Fruit fly (Drosophila melanogaster) whole organism, embryonic: ENCODE data around the gene Muc4B.

Source experiments
- Abd-B ChIP-seq: fragments of 200-800 bp; sonication (Bioruptor generic); optimal IDR thresholded peaks from 2 replicates; lab custom pipeline; 2018; ENCODE audit warnings: missing biosample characterization, mild to moderate bottlenecking, missing genetic modification characterization, moderate library complexity
- Blimp-1 ChIP-seq: fragments of 200-800 bp; sonication (Bioruptor generic); optimal IDR thresholded peaks from 3 replicates; lab custom pipeline; 2018; ENCODE audit warnings: missing biosample characterization, missing genetic modification characterization, mild to moderate bottlenecking, moderate library complexity, missing genetic modification reagents
- C15 ChIP-seq: fragments of 200-800 bp; sonication (Bioruptor generic); IDR thresholded peaks from 3 replicates; pipeline ENCODE4 v1.3.6; 2022; ENCODE audit warnings: missing biosample characterization, missing genetic modification characterization
- CG10321 ChIP-seq: fragments of 200-800 bp; sonication (Bioruptor generic); IDR thresholded peaks from 2 replicates; pipeline ENCODE4 v1.3.6; 2022; ENCODE audit warnings: missing biosample characterization, missing genetic modification characterization
- CG10366 ChIP-seq: fragments of 200-800 bp; sonication (Bioruptor generic); IDR thresholded peaks from 2 replicates; pipeline ENCODE4 v1.3.6; 2022; ENCODE audit warnings: missing biosample characterization, missing genetic modification characterization
- CG10431 ChIP-seq: fragments of 200-800 bp; sonication (Bioruptor generic); optimal IDR thresholded peaks from 3 replicates; lab custom pipeline; 2018; ENCODE audit warnings: missing biosample characterization, mild to moderate bottlenecking, missing genetic modification characterization
- CG10543 ChIP-seq: fragments of 200-800 bp; sonication (Bioruptor generic); optimal IDR thresholded peaks from 3 replicates; lab custom pipeline; 2017; ENCODE audit warnings: missing biosample characterization, mild to moderate bottlenecking, missing genetic modification characterization, moderate library complexity
- CG11247 ChIP-seq: fragments of 200-800 bp; sonication (Bioruptor generic); IDR thresholded peaks from 2 replicates; pipeline ENCODE4 v1.3.6; 2022; ENCODE audit warnings: missing biosample characterization, missing genetic modification characterization
- CG11723 ChIP-seq: fragments of 200-800 bp; sonication (Bioruptor generic); optimal IDR thresholded peaks from 2 replicates; lab custom pipeline; 2017; ENCODE audit warnings: missing biosample characterization, mild to moderate bottlenecking, missing genetic modification characterization
- CG1233 ChIP-seq: fragments of 200-800 bp; sonication (Bioruptor generic); optimal IDR thresholded peaks from 4 replicates; lab custom pipeline; 2018; ENCODE audit warnings: missing biosample characterization, mild to moderate bottlenecking, missing genetic modification characterization
- CG12391 ChIP-seq: fragments of 200-800 bp; sonication (Bioruptor generic); optimal IDR thresholded peaks from 3 replicates; lab custom pipeline; 2018; ENCODE audit warnings: missing biosample characterization, mild to moderate bottlenecking, missing genetic modification characterization, moderate library complexity
- CG13775 ChIP-seq: fragments of 200-800 bp; sonication (Bioruptor generic); optimal IDR thresholded peaks from 3 replicates; lab custom pipeline; 2017; ENCODE audit warnings: missing biosample characterization, mild to moderate bottlenecking, missing genetic modification characterization
- CG14965 ChIP-seq: fragments of 200-800 bp; sonication (Bioruptor generic); optimal IDR thresholded peaks from 2 replicates; lab custom pipeline; 2016; ENCODE audit warnings: missing biosample characterization, missing genetic modification characterization, borderline replicate concordance
- CG15479 ChIP-seq: fragments of 200-800 bp; sonication (Bioruptor generic); optimal IDR thresholded peaks from 3 replicates; lab custom pipeline; 2019; ENCODE audit warnings: missing biosample characterization, mild to moderate bottlenecking, missing genetic modification characterization, moderate library complexity
- CG1602 ChIP-seq: fragments of 200-800 bp; sonication (Bioruptor generic); optimal IDR thresholded peaks from 3 replicates; lab custom pipeline; 2016; ENCODE audit warnings: missing biosample characterization, missing genetic modification characterization
- CG1603 ChIP-seq: fragments of 200-800 bp; sonication (Bioruptor generic); optimal IDR thresholded peaks from 2 replicates; lab custom pipeline; 2019; ENCODE audit warnings: missing biosample characterization, mild to moderate bottlenecking, missing genetic modification characterization, moderate library complexity
- CG17829 ChIP-seq: fragments of 200-800 bp; optimal IDR thresholded peaks from 2 replicates; lab custom pipeline; 2019; ENCODE audit warnings: missing biosample characterization, mild to moderate bottlenecking, missing genetic modification characterization, moderate library complexity
- CG18262 ChIP-seq: fragments of 200-800 bp; optimal IDR thresholded peaks from 3 replicates; lab custom pipeline; 2019; ENCODE audit warnings: missing biosample characterization, mild to moderate bottlenecking, missing genetic modification characterization, moderate library complexity
- CG18476 ChIP-seq: fragments of 200-800 bp; sonication (Bioruptor generic); optimal IDR thresholded peaks from 2 replicates; lab custom pipeline; 2016; ENCODE audit warnings: missing biosample characterization, mild to moderate bottlenecking, missing genetic modification characterization
- CG18619 ChIP-seq: fragments of 200-800 bp; sonication (Bioruptor generic); optimal IDR thresholded peaks from 3 replicates; lab custom pipeline; 2017; ENCODE audit warnings: missing biosample characterization, mild to moderate bottlenecking, missing genetic modification characterization
- CG34224 ChIP-seq: fragments of 200-800 bp; sonication (Bioruptor generic); IDR thresholded peaks from 3 replicates; pipeline ENCODE4 v1.3.6; 2022; ENCODE audit warnings: missing biosample characterization, missing genetic modification characterization; ENCODE audit not compliant: partially characterized antibody
- CG3726 ChIP-seq: fragments of 200-800 bp; sonication (Bioruptor generic); IDR thresholded peaks from 3 replicates; pipeline ENCODE4, ENCODE4 v1.3.6; 2022; ENCODE audit warnings: missing biosample characterization, missing genetic modification characterization
- CG4360 ChIP-seq: fragments of 200-800 bp; sonication (Bioruptor generic); IDR thresholded peaks from 2 replicates; pipeline ENCODE4 v1.3.6; 2022; ENCODE audit warnings: missing biosample characterization, missing genetic modification characterization
- CG8388 ChIP-seq: fragments of 200-800 bp; sonication (Bioruptor generic); optimal IDR thresholded peaks from 2 replicates; lab custom pipeline; 2019; ENCODE audit warnings: missing biosample characterization, mild to moderate bottlenecking, missing genetic modification characterization, moderate library complexity
- CG9797 ChIP-seq: fragments of 200-800 bp; sonication (Bioruptor generic); optimal IDR thresholded peaks from 3 replicates; lab custom pipeline; 2018; ENCODE audit warnings: missing biosample characterization, mild to moderate bottlenecking, missing genetic modification characterization
- CG9817 ChIP-seq: fragments of 200-800 bp; sonication (Bioruptor generic); optimal IDR thresholded peaks from 2 replicates; lab custom pipeline; 2018; ENCODE audit warnings: missing biosample characterization, mild to moderate bottlenecking, missing genetic modification characterization, moderate library complexity
- Deaf1 ChIP-seq: fragments of 200-800 bp; optimal IDR thresholded peaks from 3 replicates; lab custom pipeline; 2019; ENCODE audit warnings: missing biosample characterization, mild to moderate bottlenecking, missing genetic modification characterization, moderate library complexity
- Dek ChIP-seq: fragments of 200-800 bp; sonication (Bioruptor generic); optimal IDR thresholded peaks from 3 replicates; lab custom pipeline; 2019; ENCODE audit warnings: missing biosample characterization, mild to moderate bottlenecking, missing genetic modification characterization, moderate library complexity
- Doc3 ChIP-seq: fragments of 200-800 bp; sonication (Bioruptor generic); IDR thresholded peaks from 3 replicates; pipeline ENCODE4 v1.3.6; 2022; ENCODE audit warnings: missing biosample characterization, missing genetic modification characterization; ENCODE audit not compliant: partially characterized antibody
- Hsf ChIP-seq: fragments of 200-800 bp; sonication (Bioruptor generic); optimal IDR thresholded peaks from 3 replicates; lab custom pipeline; 2016; ENCODE audit warnings: missing biosample characterization, missing genetic modification characterization
- Poxn ChIP-seq: fragments of 200-800 bp; sonication (Bioruptor generic); IDR thresholded peaks from 2 replicates; pipeline ENCODE4 v1.3.6; 2022; ENCODE audit warnings: missing biosample characterization, missing genetic modification characterization
- ase ChIP-seq: fragments of 200-800 bp; sonication (Bioruptor generic); IDR thresholded peaks from 3 replicates; pipeline ENCODE4 v1.3.6; 2022; ENCODE audit warnings: missing biosample characterization, missing genetic modification characterization
- bowl ChIP-seq: fragments of 200-800 bp; sonication (Bioruptor generic); IDR thresholded peaks from 2 replicates; pipeline ENCODE4 v1.3.6; 2022; ENCODE audit warnings: missing biosample characterization, missing genetic modification characterization
- cas ChIP-seq: fragments of 200-800 bp; sonication (Bioruptor generic); IDR thresholded peaks from 2 replicates; pipeline ENCODE4 v1.3.6; 2022; ENCODE audit warnings: missing biosample characterization, missing genetic modification characterization
- cato ChIP-seq: fragments of 200-800 bp; sonication (Bioruptor generic); optimal IDR thresholded peaks from 2 replicates; lab custom pipeline; 2016; ENCODE audit warnings: missing biosample characterization, missing genetic modification characterization, borderline replicate concordance
- caup ChIP-seq: fragments of 200-800 bp; sonication (Bioruptor generic); optimal IDR thresholded peaks from 3 replicates; lab custom pipeline; 2017; ENCODE audit warnings: missing biosample characterization, mild to moderate bottlenecking, missing genetic modification characterization, moderate library complexity; ENCODE audit not compliant: severe bottlenecking
- disco-r ChIP-seq: fragments of 200-800 bp; sonication (Bioruptor generic); optimal IDR thresholded peaks from 2 replicates; lab custom pipeline; 2016; ENCODE audit warnings: missing biosample characterization, missing genetic modification characterization
- gem ChIP-seq: fragments of 200-800 bp; sonication (Bioruptor generic); optimal IDR thresholded peaks from 2 replicates; lab custom pipeline; 2019; ENCODE audit warnings: missing biosample characterization, mild to moderate bottlenecking, missing genetic modification characterization, moderate library complexity
- gro ChIP-seq: fragments of 200-800 bp; sonication (Bioruptor generic); optimal IDR thresholded peaks from 2 replicates; lab custom pipeline; 2016; ENCODE audit warnings: missing biosample characterization, missing genetic modification characterization
- hbn ChIP-seq: fragments of 200-800 bp; sonication (Bioruptor generic); IDR thresholded peaks from 2 replicates; pipeline ENCODE4 v1.3.6; 2022; ENCODE audit warnings: missing biosample characterization, missing genetic modification characterization; ENCODE audit not compliant: partially characterized antibody
- luna ChIP-seq: fragments of 200-800 bp; sonication (Bioruptor generic); optimal IDR thresholded peaks from 2 replicates; lab custom pipeline; 2016; ENCODE audit warnings: missing biosample characterization, missing genetic modification characterization
- org-1 ChIP-seq: fragments of 200-800 bp; sonication (Bioruptor generic); optimal IDR thresholded peaks from 2 replicates; lab custom pipeline; 2017; ENCODE audit warnings: missing biosample characterization, missing genetic modification characterization
- peb ChIP-seq: fragments of 200-800 bp; sonication (Bioruptor generic); IDR thresholded peaks from 2 replicates; pipeline ENCODE4 v1.3.6; 2022; ENCODE audit warnings: missing biosample characterization, missing genetic modification characterization
- row ChIP-seq: fragments of 200-800 bp; sonication (Bioruptor generic); IDR thresholded peaks from 3 replicates; pipeline ENCODE4 v1.3.6; 2022; ENCODE audit warnings: missing biosample characterization, missing genetic modification characterization
- scrt ChIP-seq: fragments of 200-800 bp; sonication (Bioruptor generic); optimal IDR thresholded peaks from 2 replicates; lab custom pipeline; 2018; ENCODE audit warnings: missing biosample characterization, mild to moderate bottlenecking, missing genetic modification characterization, moderate library complexity
- sim ChIP-seq: fragments of 200-800 bp; sonication (Bioruptor generic); IDR thresholded peaks from 2 replicates; pipeline ENCODE4 v1.3.6; 2022; ENCODE audit warnings: missing biosample characterization, missing genetic modification characterization
- slbo ChIP-seq: fragments of 200-800 bp; sonication (Bioruptor generic); IDR thresholded peaks from 2 replicates; pipeline ENCODE4 v1.3.6; 2022; ENCODE audit warnings: missing biosample characterization, missing genetic modification characterization
- sqz ChIP-seq: fragments of 200-800 bp; sonication (Bioruptor generic); optimal IDR thresholded peaks from 3 replicates; lab custom pipeline; 2018; ENCODE audit warnings: missing biosample characterization, mild to moderate bottlenecking, missing genetic modification characterization
- sr ChIP-seq: fragments of 200-800 bp; sonication (Bioruptor generic); IDR thresholded peaks from 3 replicates; pipeline ENCODE4 v1.3.6; 2022; ENCODE audit warnings: missing biosample characterization, missing genetic modification characterization
- tin ChIP-seq: fragments of 200-800 bp; sonication (Bioruptor generic); optimal IDR thresholded peaks from 3 replicates; lab custom pipeline; 2016; ENCODE audit warnings: missing biosample characterization, missing genetic modification characterization
- twi ChIP-seq: fragments of 200-800 bp; optimal IDR thresholded peaks from 2 replicates; lab custom pipeline; 2019; ENCODE audit warnings: missing biosample characterization, mild to moderate bottlenecking, missing genetic modification characterization, moderate library complexity

Muc4B gene

DNA sequence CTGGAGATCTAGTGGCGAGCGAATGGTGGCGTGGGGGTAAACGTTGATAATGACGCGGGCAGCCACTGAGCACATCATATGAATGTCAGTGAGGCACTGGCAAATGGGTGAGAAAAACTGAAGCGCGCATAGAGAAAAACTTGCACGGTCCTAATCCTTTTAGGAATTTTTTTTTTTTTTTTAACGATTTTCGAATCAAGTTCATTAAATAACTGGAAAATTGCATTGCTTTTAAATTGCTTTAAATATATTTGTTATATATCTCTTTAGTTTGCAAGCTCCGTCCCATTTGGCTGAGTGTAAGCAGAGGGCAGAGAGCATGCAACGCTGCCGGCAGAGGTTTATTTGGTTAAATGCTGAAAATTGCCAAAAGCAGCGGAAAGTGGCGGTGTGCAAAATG, 48.5 kb downstream of the Muc4B start (continued):
- TF ChIP-seq CG14965 (no peak), ase (GFP tag; lab: Robert Waterston, UW) (no peak), sqz (GFP tag; lab: Kevin White, UChicago) (no peak), CG1603 (no peak), CG10321 (GFP tag; lab: Robert Waterston, UW) (no peak), scrt (GFP tag; lab: Kevin White, UChicago) (no peak), org-1 (GFP tag; lab: Kevin White, UChicago) (no peak), CG18262 (tag; lab: Kevin White, UChicago) (peak; percentile 31), cato (GFP tag; lab: Kevin White, UChicago) (no peak), tin (GFP tag; lab: Kevin White, UChicago) (peak; percentile 36), CG11723 (GFP tag; lab: Kevin White, UChicago) (no peak), CG3726 (GFP tag; lab: Robert Waterston, UW) (no peak), CG10431 (GFP tag; lab: Kevin White, UChicago) (no peak), bowl (no peak), Poxn (no peak), sim (no peak), Dek (tag; lab: Kevin White, UChicago) (no peak), hbn (GFP tag; lab: Robert Waterston, UW) (no peak), CG34224 (GFP tag; lab: Robert Waterston, UW) (no peak), CG18476 (GFP tag; lab: Kevin White, UChicago) (no peak), CG15479 (GFP tag; lab: Kevin White, UChicago) (no peak), gro (GFP tag; lab: Kevin White, UChicago) (no peak), disco-r (GFP tag; lab: Kevin White, UChicago) (no peak), CG17829 (tag; lab: Kevin White, UChicago) (peak; percentile 32), row (GFP tag; lab: Robert Waterston, UW) (peak; percentile 47; the same call in 2 of the 3 replicates), cas (no peak), C15 (GFP tag; lab: Robert Waterston, UW) (no peak), peb (GFP tag; lab: Robert Waterston, UW) (0 out of 2 replicates have a peak, but pooled peaks have one; percentile 25), gem (tag; lab: Kevin White, UChicago) (peak; percentile 41), Blimp-1 (peak; percentile 47), CG10543 (GFP tag; lab: Kevin White, UChicago) (no peak), Abd-B (no peak), twi (no peak), CG4360 (0 out of 2 replicates have a peak, but pooled peaks have one; percentile 42), caup (GFP tag; lab: Kevin White, UChicago) (no peak), CG18619 (no peak), Hsf (GFP tag; lab: Kevin White, UChicago) (peak; percentile 0), CG12391 (peak; percentile 11), CG10366 (GFP tag; lab: Robert Waterston, UW) (no peak; the same call in 1 of the 2 replicates), CG11247 (GFP tag; lab: Robert Waterston, UW) (no peak), sr (no peak), slbo (GFP tag; lab: Robert Waterston, UW) (peak; percentile 41), luna (GFP tag; lab: Kevin White, UChicago) (no peak), CG1602 (GFP tag; lab: Kevin White, UChicago) (no peak), CG8388 (GFP tag; lab: Kevin White, UChicago) (peak; percentile 3), CG9817 (tag; lab: Kevin White, UChicago) (no peak), CG13775 (GFP tag; lab: Kevin White, UChicago) (no peak), Doc3 (GFP tag; lab: Robert Waterston, UW) (no peak), CG1233 (GFP tag; lab: Kevin White, UChicago) (no peak), Deaf1 (tag; lab: Kevin White, UChicago) (no peak), CG9797 (no peak)
